Fruit fly (Drosophila melanogaster): ENCODE data around the gene MKP-4.

Gene MKP-4

dm6 chrX:19604997-19605396, 17.9 kb upstream of the MKP-4 start, which contains the start of gene CG14207 (continued):
- TF ChIP-seq CG7271 (tag; optimal IDR thresholded peaks at IDR 0.05) (no peak), Oaz (GFP tag; IDR thresholded peaks at IDR 0.05) (no peak), CG4730 (GFP tag; IDR thresholded peaks at IDR 0.05) (no peak), BEAF-32 (GFP tag; optimal IDR thresholded peaks at IDR 0.05) (peak; percentile 61), lilli (GFP tag; optimal IDR thresholded peaks at IDR 0.05) (no peak), CG18476 (GFP tag; optimal IDR thresholded peaks at IDR 0.05) (no peak), CG1529 (GFP tag; optimal IDR thresholded peaks at IDR 0.05) (peak; percentile 6), exex (tag; optimal IDR thresholded peaks at IDR 0.05) (peak; percentile 27), Asciz (GFP tag; optimal IDR thresholded peaks at IDR 0.05) (no peak), CG11398 (GFP tag; optimal IDR thresholded peaks at IDR 0.05) (no peak), CG6854 (GFP tag; optimal IDR thresholded peaks at IDR 0.05) (peak; percentile 39), tgo (GFP tag; IDR thresholded peaks at IDR 0.05) (no peak), Hsf (GFP tag; optimal IDR thresholded peaks at IDR 0.05) (no peak), CG7928 (GFP tag; optimal IDR thresholded peaks at IDR 0.05) (no peak), bcd (GFP tag; optimal IDR thresholded peaks at IDR 0.05) (no peak), so (GFP tag; IDR thresholded peaks at IDR 0.05) (peak; percentile 37; the same call in 1 of the 3 replicates), pan (optimal IDR thresholded peaks at IDR 0.05) (no peak), pan (GFP tag; optimal IDR thresholded peaks at IDR 0.05 in 1 of 2, IDR thresholded peaks at IDR 0.05 in 1 of 2) (peak in 1 of 2 experiments; percentile 30), Gsc (GFP tag; IDR thresholded peaks at IDR 0.05) (no peak), CG8359 (GFP tag; optimal IDR thresholded peaks at IDR 0.05; ENCODE audit: borderline replicate concordance) (no peak), Bteb2 (GFP tag; optimal IDR thresholded peaks at IDR 0.05) (no peak), Elba2 (GFP tag; optimal IDR thresholded peaks at IDR 0.05) (no peak), Antp (GFP tag; optimal IDR thresholded peaks at IDR 0.05) (no peak), jing (GFP tag; optimal IDR thresholded peaks at IDR 0.05) (no peak), fu2 (GFP tag; optimal IDR thresholded peaks at IDR 0.05) (no peak), pita (GFP tag; optimal IDR thresholded peaks at IDR 0.05) (no peak), CG6272 (GFP tag; IDR thresholded peaks at IDR 0.05) (no peak), ttk (GFP tag; IDR thresholded peaks at IDR 0.05) (no peak), stwl (tag; optimal IDR thresholded peaks at IDR 0.05) (peak; percentile 73), CG17359 (tag; optimal IDR thresholded peaks at IDR 0.05) (peak; percentile 3), chinmo (GFP tag; IDR thresholded peaks at IDR 0.05; ENCODE audit: partially characterized antibody) (peak; percentile 84; the same call in 2 of the 4 replicates), CG14710 (tag; optimal IDR thresholded peaks at IDR 0.05) (peak; percentile 11), emc (GFP tag; optimal IDR thresholded peaks at IDR 0.05) (no peak), stc (GFP tag; IDR thresholded peaks at IDR 0.05) (no peak), CG1792 (GFP tag; optimal IDR thresholded peaks at IDR 0.05) (no peak), p53 (GFP tag; optimal IDR thresholded peaks at IDR 0.05) (no peak), CG8089 (GFP tag; optimal IDR thresholded peaks at IDR 0.05) (no peak), grn (GFP tag; optimal IDR thresholded peaks at IDR 0.05) (no peak), schlank (tag; optimal IDR thresholded peaks at IDR 0.05) (peak; percentile 10), ac (GFP tag; optimal IDR thresholded peaks at IDR 0.05) (no peak), D19A (tag; optimal IDR thresholded peaks at IDR 0.05) (peak; percentile 20), ftz-f1 (GFP tag; optimal IDR thresholded peaks at IDR 0.05) (no peak), CG18011 (GFP tag; optimal IDR thresholded peaks at IDR 0.05) (no peak), CG8944 (GFP tag; optimal IDR thresholded peaks at IDR 0.05) (no peak), CG34224 (GFP tag; IDR thresholded peaks at IDR 0.05; ENCODE audit: partially characterized antibody) (peak; percentile 73), CG2129 (GFP tag; IDR thresholded peaks at IDR 0.05; ENCODE audit: partially characterized antibody) (no peak), Dll (GFP tag; IDR thresholded peaks at IDR 0.05; ENCODE audit: partially characterized antibody) (peak; percentile 67), CG2199 (GFP tag; IDR thresholded peaks at IDR 0.05) (no peak), ERR (GFP tag; optimal IDR thresholded peaks at IDR 0.05) (no peak), CG9876 (GFP tag; optimal IDR thresholded peaks at IDR 0.05) (no peak), gfzf (GFP tag; optimal IDR thresholded peaks at IDR 0.05) (peak; percentile 3), CG14014 (GFP tag; IDR thresholded peaks at IDR 0.05) (peak; percentile 35; the same call in 1 of the 2 replicates)

All from whole organism, embryonic.